Fruit fly (Drosophila melanogaster) whole organism, embryonic: ENCODE measurements around the gene Syx13.
A peak's percentile ranks its signal among the peaks of the same experiment; 100 is the strongest.

Source experiments
- BEAF-32 ChIP-seq: fragments of 200-800 bp; sonication (Bioruptor generic); optimal IDR thresholded peaks from 3 replicates; lab custom pipeline; 2017; ENCODE audit warnings: missing biosample characterization, missing genetic modification characterization, mild to moderate bottlenecking, moderate library complexity, missing genetic modification reagents
- Blimp-1 ChIP-seq: fragments of 200-800 bp; sonication (Bioruptor generic); optimal IDR thresholded peaks from 3 replicates; lab custom pipeline; 2018; ENCODE audit warnings: missing biosample characterization, missing genetic modification characterization, mild to moderate bottlenecking, moderate library complexity, missing genetic modification reagents
- CG10267 ChIP-seq: fragments of 200-800 bp; sonication (Bioruptor generic); optimal IDR thresholded peaks from 2 replicates; lab custom pipeline; 2018; ENCODE audit warnings: missing biosample characterization, mild to moderate bottlenecking, missing genetic modification characterization, moderate library complexity
- CG11093 ChIP-seq: fragments of 200-800 bp; sonication (Bioruptor generic); IDR thresholded peaks from 3 replicates; pipeline ENCODE4 v1.3.6; 2022; ENCODE audit warnings: missing biosample characterization, missing genetic modification characterization
- CG11456 ChIP-seq: fragments of 200-800 bp; sonication (Bioruptor generic); IDR thresholded peaks from 3 replicates; pipeline ENCODE4 v1.3.6; 2022; ENCODE audit warnings: missing biosample characterization, missing genetic modification characterization
- CG11723 ChIP-seq: fragments of 200-800 bp; sonication (Bioruptor generic); optimal IDR thresholded peaks from 2 replicates; lab custom pipeline; 2017; ENCODE audit warnings: missing biosample characterization, mild to moderate bottlenecking, missing genetic modification characterization
- CG12104 ChIP-seq: fragments of 200-800 bp; sonication (Bioruptor generic); optimal IDR thresholded peaks from 3 replicates; lab custom pipeline; 2016; ENCODE audit warnings: missing biosample characterization, missing genetic modification characterization
- CG12236 ChIP-seq: fragments of 200-800 bp; sonication (Bioruptor generic); optimal IDR thresholded peaks from 2 replicates; lab custom pipeline; 2016; ENCODE audit warnings: missing biosample characterization, missing genetic modification characterization
- CG12769 ChIP-seq: fragments of 200-800 bp; sonication (Bioruptor generic); optimal IDR thresholded peaks from 2 replicates; lab custom pipeline; 2019; ENCODE audit warnings: missing biosample characterization, mild to moderate bottlenecking, missing genetic modification characterization, moderate library complexity
- CG13287 ChIP-seq: fragments of 200-800 bp; sonication (Bioruptor generic); IDR thresholded peaks from 2 replicates; pipeline ENCODE4 v1.3.6; 2022; ENCODE audit warnings: missing biosample characterization, missing genetic modification characterization; ENCODE audit not compliant: partially characterized antibody
- CG15011 ChIP-seq: fragments of 200-800 bp; sonication (Bioruptor generic); optimal IDR thresholded peaks from 3 replicates; lab custom pipeline; 2018; ENCODE audit warnings: missing biosample characterization, mild to moderate bottlenecking, missing genetic modification characterization
- CG15479 ChIP-seq: fragments of 200-800 bp; sonication (Bioruptor generic); optimal IDR thresholded peaks from 3 replicates; lab custom pipeline; 2019; ENCODE audit warnings: missing biosample characterization, mild to moderate bottlenecking, missing genetic modification characterization, moderate library complexity
- CG15514 ChIP-seq: fragments of 200-800 bp; sonication (Bioruptor generic); optimal IDR thresholded peaks from 3 replicates; lab custom pipeline; 2017; ENCODE audit warnings: missing biosample characterization, missing genetic modification characterization, mild to moderate bottlenecking, moderate library complexity, missing genetic modification reagents
- CG1602 ChIP-seq: fragments of 200-800 bp; sonication (Bioruptor generic); optimal IDR thresholded peaks from 3 replicates; lab custom pipeline; 2016; ENCODE audit warnings: missing biosample characterization, missing genetic modification characterization
- CG16813 ChIP-seq: fragments of 200-800 bp; sonication (Bioruptor generic); IDR thresholded peaks from 3 replicates; pipeline ENCODE4 v1.3.6; 2022; ENCODE audit warnings: missing biosample characterization, missing genetic modification characterization; ENCODE audit not compliant: partially characterized antibody
- CG16815 ChIP-seq: fragments of 200-800 bp; sonication (Bioruptor generic); optimal IDR thresholded peaks from 3 replicates; lab custom pipeline; 2017; ENCODE audit warnings: missing biosample characterization, mild to moderate bottlenecking, missing genetic modification characterization
- CG17361 ChIP-seq: fragments of 200-800 bp; sonication (Bioruptor generic); IDR thresholded peaks from 3 replicates; pipeline ENCODE4 v1.3.6; 2022; ENCODE audit warnings: missing biosample characterization, missing genetic modification characterization
- CG31224 ChIP-seq: fragments of 200-800 bp; sonication (Bioruptor generic); IDR thresholded peaks from 2 replicates; pipeline ENCODE4 v1.3.6; 2022; ENCODE audit warnings: missing biosample characterization, missing genetic modification characterization
- CG32772 ChIP-seq: fragments of 200-800 bp; sonication (Bioruptor generic); IDR thresholded peaks from 2 replicates; pipeline ENCODE4 v1.3.6; 2022; ENCODE audit warnings: missing biosample characterization, missing genetic modification characterization
- CG3726 ChIP-seq: fragments of 200-800 bp; sonication (Bioruptor generic); IDR thresholded peaks from 3 replicates; pipeline ENCODE4, ENCODE4 v1.3.6; 2022; ENCODE audit warnings: missing biosample characterization, missing genetic modification characterization
- CG4854 ChIP-seq: fragments of 200-800 bp; sonication (Bioruptor generic); optimal IDR thresholded peaks from 2 replicates; lab custom pipeline; 2016; ENCODE audit warnings: missing biosample characterization, missing genetic modification characterization, inconsistent platforms
- CG5245 ChIP-seq: fragments of 200-800 bp; sonication (Bioruptor generic); optimal IDR thresholded peaks from 3 replicates; lab custom pipeline; 2016; ENCODE audit warnings: missing biosample characterization, missing genetic modification characterization
- CG6254 ChIP-seq: fragments of 200-800 bp; sonication (Bioruptor generic); optimal IDR thresholded peaks from 3 replicates; lab custom pipeline; 2017; ENCODE audit warnings: mild to moderate bottlenecking, missing biosample characterization, missing genetic modification reagents, missing genetic modification characterization
- CG6654 ChIP-seq: fragments of 200-800 bp; sonication (Bioruptor generic); optimal IDR thresholded peaks from 2 replicates; lab custom pipeline; 2017; ENCODE audit warnings: missing biosample characterization, mild to moderate bottlenecking, missing genetic modification characterization
- CG6854 ChIP-seq: fragments of 200-800 bp; sonication (Bioruptor generic); optimal IDR thresholded peaks from 3 replicates; lab custom pipeline; 2017; ENCODE audit warnings: missing biosample characterization, mild to moderate bottlenecking, missing genetic modification characterization
- CG7987 ChIP-seq: fragments of 200-800 bp; sonication (Bioruptor generic); optimal IDR thresholded peaks from 2 replicates; lab custom pipeline; 2018; ENCODE audit warnings: missing biosample characterization, mild to moderate bottlenecking, missing genetic modification characterization, moderate library complexity
- CG8944 ChIP-seq: fragments of 200-800 bp; sonication (Bioruptor generic); optimal IDR thresholded peaks from 3 replicates; lab custom pipeline; 2016; ENCODE audit warnings: missing biosample characterization, missing genetic modification characterization
- CTCF ChIP-seq: fragments of 200-800 bp; sonication (Bioruptor generic); optimal IDR thresholded peaks from 2 replicates; lab custom pipeline; 2017; ENCODE audit warnings: missing biosample characterization, mild to moderate bottlenecking, missing genetic modification characterization, moderate library complexity
- Camta ChIP-seq: fragments of 200-800 bp; sonication (Bioruptor generic); optimal IDR thresholded peaks from 2 replicates; lab custom pipeline; 2016; ENCODE audit warnings: missing biosample characterization, missing genetic modification characterization
- Dbx ChIP-seq: fragments of 200-800 bp; sonication (Bioruptor generic); IDR thresholded peaks from 3 replicates; pipeline ENCODE4 v1.3.6; 2022; ENCODE audit warnings: missing biosample characterization, missing genetic modification characterization
- Dip3 ChIP-seq: fragments of 200-800 bp; sonication (Bioruptor generic); optimal IDR thresholded peaks from 3 replicates; lab custom pipeline; 2016; ENCODE audit warnings: missing biosample characterization, missing genetic modification characterization
- Lhr ChIP-seq: fragments of 200-800 bp; sonication (Bioruptor generic); optimal IDR thresholded peaks from 3 replicates; lab custom pipeline; 2017; ENCODE audit warnings: mild to moderate bottlenecking, missing biosample characterization, missing genetic modification reagents, missing genetic modification characterization
- Lpt ChIP-seq: fragments of >200 bp; optimal IDR thresholded peaks from 2 replicates; lab custom pipeline; 2018; ENCODE audit warnings: missing biosample characterization, missing genetic modification characterization
- Mad ChIP-seq: fragments of 200-800 bp; sonication (Bioruptor generic); optimal IDR thresholded peaks from 2 replicates; lab custom pipeline; 2016; ENCODE audit warnings: missing biosample characterization, missing genetic modification characterization
- Scr ChIP-seq: fragments of 200-800 bp; sonication (Bioruptor generic); IDR thresholded peaks from 2 replicates; pipeline ENCODE4 v1.3.6; 2022; ENCODE audit warnings: missing biosample characterization, missing genetic modification characterization; ENCODE audit not compliant: partially characterized antibody
- Six4 ChIP-seq: fragments of 200-800 bp; sonication (Bioruptor generic); optimal IDR thresholded peaks from 2 replicates; lab custom pipeline; 2016; ENCODE audit warnings: missing biosample characterization, missing genetic modification characterization
- TFAM ChIP-seq: fragments of 200-800 bp; sonication (Bioruptor generic); optimal IDR thresholded peaks from 2 replicates; lab custom pipeline; 2017; ENCODE audit warnings: missing biosample characterization, missing genetic modification characterization, inconsistent platforms
- Trl ChIP-seq, 3 experiments: fragments of >200 bp in 2 of 3; fragments of 200-800 bp in 1 of 3; sonication (Bioruptor generic) in 1 of 3; optimal IDR thresholded peaks; 2 replicates in 1 of 3; 3 replicates in 2 of 3; lab custom pipeline; 2016 to 2017; ENCODE audit warnings: missing biosample characterization in 1 of 3, missing genetic modification characterization in 1 of 3
- bbx ChIP-seq: fragments of 200-800 bp; sonication (Bioruptor generic); IDR thresholded peaks from 2 replicates; pipeline ENCODE4 v1.3.6; 2022; ENCODE audit warnings: missing biosample characterization, missing genetic modification characterization; ENCODE audit not compliant: partially characterized antibody
- chn ChIP-seq: fragments of 200-800 bp; sonication (Bioruptor generic); optimal IDR thresholded peaks from 2 replicates; lab custom pipeline; 2016; ENCODE audit warnings: missing biosample characterization, missing genetic modification characterization
- dysf ChIP-seq: fragments of 200-800 bp; sonication (Bioruptor generic); IDR thresholded peaks from 3 replicates; pipeline ENCODE4 v1.3.6; 2022; ENCODE audit warnings: missing biosample characterization, missing genetic modification characterization
- eyg ChIP-seq: fragments of 200-800 bp; sonication (Bioruptor generic); optimal IDR thresholded peaks from 3 replicates; lab custom pipeline; 2016; ENCODE audit warnings: missing biosample characterization, missing genetic modification characterization
- gt ChIP-seq: fragments of 200-800 bp; sonication (Bioruptor generic); IDR thresholded peaks from 2 replicates; pipeline ENCODE4 v1.3.6; 2022; ENCODE audit warnings: missing biosample characterization, missing genetic modification characterization
- insv ChIP-seq, 2 experiments: fragments of 200-800 bp; sonication (Bioruptor generic); optimal IDR thresholded peaks; 3 replicates each; lab custom pipeline; 2016 to 2018; ENCODE audit warnings: missing biosample characterization in 2 of 2, missing genetic modification characterization in 2 of 2
- inv ChIP-seq: fragments of 200-800 bp; sonication (Bioruptor generic); IDR thresholded peaks from 2 replicates; pipeline ENCODE4 v1.3.6; 2022; ENCODE audit warnings: missing biosample characterization, missing genetic modification characterization; ENCODE audit not compliant: partially characterized antibody
- kay ChIP-seq: fragments of 200-800 bp; sonication (Bioruptor generic); optimal IDR thresholded peaks from 2 replicates; lab custom pipeline; 2016; ENCODE audit warnings: missing biosample characterization, missing genetic modification characterization
- pnt ChIP-seq: fragments of 200-800 bp; sonication (Bioruptor generic); optimal IDR thresholded peaks from 3 replicates; lab custom pipeline; 2016; ENCODE audit warnings: missing biosample characterization, missing genetic modification characterization
- slbo ChIP-seq: fragments of 200-800 bp; sonication (Bioruptor generic); IDR thresholded peaks from 2 replicates; pipeline ENCODE4 v1.3.6; 2022; ENCODE audit warnings: missing biosample characterization, missing genetic modification characterization
- stc ChIP-seq: fragments of 200-800 bp; sonication (Bioruptor generic); IDR thresholded peaks from 2 replicates; pipeline ENCODE4 v1.3.6; 2022; ENCODE audit warnings: missing biosample characterization, missing genetic modification characterization
- tap ChIP-seq: fragments of 200-800 bp; optimal IDR thresholded peaks from 3 replicates; lab custom pipeline; 2019; ENCODE audit warnings: missing biosample characterization, mild to moderate bottlenecking, missing genetic modification characterization, moderate library complexity
- trh ChIP-seq: fragments of 200-800 bp; sonication (Bioruptor generic); optimal IDR thresholded peaks from 2 replicates; lab custom pipeline; 2016; ENCODE audit warnings: missing biosample characterization, missing genetic modification characterization
- unc-4 ChIP-seq: fragments of 200-800 bp; sonication (Bioruptor generic); IDR thresholded peaks from 2 replicates; pipeline ENCODE4 v1.3.6; 2022; ENCODE audit warnings: missing biosample characterization, missing genetic modification characterization; ENCODE audit not compliant: partially characterized antibody

Syx13 gene

dm6 chr3L:13046758-13047157 lies 2.5 kb downstream of the Syx13 start, which contains the start of gene CG11279 (continued):
- TF ChIP-seq gt (GFP tag; lab: Robert Waterston, UW) (no peak), CG12769 (tag; lab: Kevin White, UChicago) (no peak), Lpt (no peak), CG17361 (GFP tag; lab: Robert Waterston, UW) (no peak), CG16815 (no peak), Six4 (GFP tag; lab: Kevin White, UChicago) (no peak), Dbx (no peak), CG15514 (GFP tag; lab: Kevin White, UChicago) (peak; percentile 45), Mad (GFP tag; lab: Kevin White, UChicago) (no peak), Blimp-1 (no peak), CG16813 (peak; percentile 68), TFAM (GFP tag; lab: Kevin White, UChicago) (no peak), CG15011 (GFP tag; lab: Kevin White, UChicago) (no peak), CG15479 (GFP tag; lab: Kevin White, UChicago) (peak; percentile 14), insv (GFP tag; optimal IDR thresholded peaks at IDR 0.05; lab: Kevin White, UChicago) (no peak), CG6854 (GFP tag; lab: Kevin White, UChicago) (no peak), pnt (GFP tag; lab: Kevin White, UChicago) (no peak), CG10267 (tag; lab: Kevin White, UChicago) (peak; percentile 31), CG6254 (no peak), bbx (GFP tag; lab: Robert Waterston, UW) (peak; percentile 85), inv (GFP tag; lab: Robert Waterston, UW) (peak; percentile 47; the same call in 1 of the 2 replicates), CG5245 (GFP tag; lab: Kevin White, UChicago) (no peak), dysf (GFP tag; lab: Robert Waterston, UW) (no peak), chn (GFP tag; lab: Kevin White, UChicago) (no peak), CG8944 (no peak), Trl (optimal IDR thresholded peaks at IDR 0.05; lab: Kevin White, UChicago) (no peak), Trl (GFP tag; optimal IDR thresholded peaks at IDR 0.05; lab: Kevin White, UChicago) (no peak), BEAF-32 (GFP tag; lab: Kevin White, UChicago) (peak; percentile 73), Camta (GFP tag; lab: Kevin White, UChicago) (no peak), CG1602 (GFP tag; lab: Kevin White, UChicago) (no peak), kay (GFP tag; lab: Kevin White, UChicago) (no peak), CG12236 (GFP tag; lab: Kevin White, UChicago) (no peak)

DNA sequence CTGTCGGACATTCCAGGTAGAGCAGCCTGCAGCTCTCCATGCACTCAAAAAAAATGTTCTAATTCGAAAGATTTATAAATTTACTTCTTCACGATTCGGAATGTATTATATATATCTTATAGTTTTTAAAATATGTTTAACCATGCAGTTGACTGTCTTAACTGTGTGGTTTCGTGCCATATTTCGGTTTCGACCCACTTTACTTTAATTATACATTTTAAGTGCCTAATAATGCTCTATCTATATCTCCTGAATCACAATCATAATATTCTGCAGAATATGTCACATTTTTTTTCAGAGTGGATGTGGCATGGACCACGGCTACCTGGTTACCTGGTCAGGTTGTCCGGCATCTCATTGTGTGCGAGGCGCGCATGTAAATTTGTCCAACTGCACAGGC lies 5.4 kb downstream of the Syx13 start:
- TF ChIP-seq Scr (GFP tag; lab: Robert Waterston, UW) (no peak), CG31224 (no peak), CG11456 (GFP tag; lab: Robert Waterston, UW) (no peak), CG13287 (GFP tag; lab: Robert Waterston, UW) (no peak), trh (GFP tag; lab: Kevin White, UChicago) (no peak), unc-4 (GFP tag; lab: Robert Waterston, UW) (no peak), gt (GFP tag; lab: Robert Waterston, UW) (no peak), Dip3 (no peak), CG7987 (GFP tag; lab: Kevin White, UChicago) (no peak), CG12104 (GFP tag; lab: Kevin White, UChicago) (no peak), CTCF (GFP tag; lab: Kevin White, UChicago) (no peak), CG11093 (GFP tag; lab: Robert Waterston, UW) (no peak), CG32772 (GFP tag; lab: Robert Waterston, UW) (peak; percentile 21; the same call in 1 of the 2 replicates), Lhr (GFP tag; lab: Kevin White, UChicago) (no peak), stc (GFP tag; lab: Robert Waterston, UW) (no peak), tap (tag; lab: Kevin White, UChicago) (no peak), CG3726 (GFP tag; lab: Robert Waterston, UW) (no peak), eyg (no peak), CG11723 (no peak), CG4854 (GFP tag; lab: Kevin White, UChicago) (no peak), CG6654 (no peak), slbo (no peak)
